Worm (Caenorhabditis elegans): ENCODE measurements around the gene C17F4.2.

DNA sequence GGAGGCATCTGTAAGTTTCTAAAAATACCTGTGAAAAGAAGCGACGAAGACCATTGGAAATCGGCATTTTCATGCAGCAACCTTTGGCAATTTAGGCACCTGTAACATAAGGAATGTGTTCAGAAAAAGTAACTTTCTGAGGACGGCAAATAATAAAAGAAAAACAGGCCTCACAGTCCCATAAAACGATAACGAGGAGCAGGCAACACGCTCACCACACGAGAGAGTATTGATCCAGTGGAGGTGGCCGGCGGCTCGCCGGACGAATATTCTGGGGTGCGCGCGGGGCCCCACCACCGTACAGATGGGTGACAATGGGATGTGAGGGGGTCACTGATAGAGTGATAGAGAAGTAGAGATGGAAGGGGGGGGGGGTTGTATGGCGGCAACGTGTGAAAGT lies 26.5 kb downstream of the C17F4.2 start, which contains the start of gene F02E11.3:
- TF ChIP-seq ztf-6 (GFP tag; IDR thresholded peaks at IDR 0.05), result no peak
- TF ChIP-seq repo-1 (tag; optimal IDR thresholded peaks at IDR 0.05), result no peak
